Worm (Caenorhabditis elegans): ENCODE results near the gene pqn-18.
A peak's percentile ranks its signal among the peaks of the same experiment; 100 is the strongest.

pqn-18 gene

ce11 chrX:12872022-12872888 is 35.4 kb upstream of the pqn-18 start (continued):
- peak; percentile 63 for TF ChIP-seq fos-1 (tag; optimal IDR thresholded peaks at IDR 0.05)
- TF ChIP-seq egl-27 (tag; optimal IDR thresholded peaks at IDR 0.05), result peak; percentile 39 to 88
- no peak for TF ChIP-seq ceh-8 (GFP tag; optimal IDR thresholded peaks at IDR 0.05)
- TF ChIP-seq snpc-4 (tag; optimal IDR thresholded peaks at IDR 0.05), result peak; percentile 3
- TF ChIP-seq fkh-10 (GFP tag; optimal IDR thresholded peaks at IDR 0.05), result no peak
- TF ChIP-seq elt-3 (tag; optimal IDR thresholded peaks at IDR 0.05), result peak; percentile 20 to 91 (median 83)
- no peak for TF ChIP-seq isw-1 (GFP tag; IDR thresholded peaks at IDR 0.05)
- peak; percentile 95 for TF ChIP-seq nhr-90 (tag; optimal IDR thresholded peaks at IDR 0.05; ENCODE audit: poor library complexity)
- TF ChIP-seq xbp-1 (tag; optimal IDR thresholded peaks at IDR 0.05), result peak; percentile 77
- TF ChIP-seq nhr-11 (tag; optimal IDR thresholded peaks at IDR 0.05), result peak; percentile 58
- no peak for TF ChIP-seq unc-62 (GFP tag; optimal IDR thresholded peaks at IDR 0.05)
- TF ChIP-seq C34B4.2 (tag; optimal IDR thresholded peaks at IDR 0.05), result no peak
- no peak for TF ChIP-seq dsc-1 (tag; optimal IDR thresholded peaks at IDR 0.05)
- peak; percentile 96 for TF ChIP-seq nhr-85 (tag)
- TF ChIP-seq nhr-77 (tag; optimal IDR thresholded peaks at IDR 0.05), result peak; percentile 74
- TF ChIP-seq unc-86 (tag; optimal IDR thresholded peaks at IDR 0.05), result no peak
- peak; percentile 97 for TF ChIP-seq nhr-20 (tag; optimal IDR thresholded peaks at IDR 0.05)
- TF ChIP-seq egl-13 (tag; optimal IDR thresholded peaks at IDR 0.05), result peak; percentile 66
- TF ChIP-seq grh-1 (GFP tag; IDR thresholded peaks at IDR 0.05), result peak; percentile 70
- peak; percentile 98 for TF ChIP-seq nhr-71 (tag; optimal IDR thresholded peaks at IDR 0.05)
- peak; percentile 63 for TF ChIP-seq blmp-1 (tag; optimal IDR thresholded peaks at IDR 0.05)
- TF ChIP-seq skn-1 (tag; optimal IDR thresholded peaks at IDR 0.05), result peak; percentile 63
- TF ChIP-seq sup-37 (GFP tag; optimal IDR thresholded peaks at IDR 0.05), result peak; percentile 40
- no peak for TF ChIP-seq fkh-4 (tag; optimal IDR thresholded peaks at IDR 0.05; ENCODE audit: borderline replicate concordance)
- no peak for TF ChIP-seq nhr-28 (tag; optimal IDR thresholded peaks at IDR 0.05)
- TF ChIP-seq lir-3 (tag; optimal IDR thresholded peaks at IDR 0.05; ENCODE audit: poor library complexity), result peak; percentile 54
- TF ChIP-seq lsy-2 (tag; optimal IDR thresholded peaks at IDR 0.05), result peak; percentile 69 to 80
- peak; percentile 100 for TF ChIP-seq elt-2 (tag; optimal IDR thresholded peaks at IDR 0.05)
- peak; percentile 87 for TF ChIP-seq snu-23 (GFP tag; optimal IDR thresholded peaks at IDR 0.05)
- TF ChIP-seq lin-13 (GFP tag; optimal IDR thresholded peaks at IDR 0.05), result peak; percentile 41
- no peak for TF ChIP-seq unc-30 (tag; optimal IDR thresholded peaks at IDR 0.05)
- no peak for TF ChIP-seq lin-15B (tag; optimal IDR thresholded peaks at IDR 0.05)
- peak; percentile 32 to 42 for TF ChIP-seq efl-1 (optimal IDR thresholded peaks at IDR 0.05)
- peak; percentile 1 to 93 for TF ChIP-seq efl-1 (GFP tag; optimal IDR thresholded peaks at IDR 0.05 in 1 of 2)

- peak; percentile 15 for TF ChIP-seq nhr-77 (tag; optimal IDR thresholded peaks at IDR 0.05)
- TF ChIP-seq zip-4 (GFP tag; optimal IDR thresholded peaks at IDR 0.05), result no peak
- TF ChIP-seq aha-1 (tag; optimal IDR thresholded peaks at IDR 0.05), result no peak
- peak; percentile 32 for TF ChIP-seq swsn-7 (tag; optimal IDR thresholded peaks at IDR 0.05)
- no peak for TF ChIP-seq nhr-12 (tag; optimal IDR thresholded peaks at IDR 0.05)
- no peak for TF ChIP-seq skn-1 (tag; optimal IDR thresholded peaks at IDR 0.05)
- no peak for TF ChIP-seq C34B4.2 (tag; optimal IDR thresholded peaks at IDR 0.05)
- TF ChIP-seq nhr-20 (tag; optimal IDR thresholded peaks at IDR 0.05), result peak; percentile 58
- no peak for TF ChIP-seq fkh-4 (tag; optimal IDR thresholded peaks at IDR 0.05; ENCODE audit: borderline replicate concordance)
- TF ChIP-seq egl-13 (tag; optimal IDR thresholded peaks at IDR 0.05), result no peak
- peak; percentile 44 to 49 for TF ChIP-seq lsy-2 (tag; optimal IDR thresholded peaks at IDR 0.05)
- no peak for TF ChIP-seq mab-9 (GFP tag; IDR thresholded peaks at IDR 0.05)
- no peak for TF ChIP-seq lin-35 (GFP tag; optimal IDR thresholded peaks at IDR 0.05)
- no peak for TF ChIP-seq nhr-84 (tag; optimal IDR thresholded peaks at IDR 0.05)
- TF ChIP-seq mef-2 (tag; optimal IDR thresholded peaks at IDR 0.05), result no peak
- TF ChIP-seq dpl-1 (GFP tag; optimal IDR thresholded peaks at IDR 0.05), result no peak
- no peak for TF ChIP-seq sup-37 (GFP tag; optimal IDR thresholded peaks at IDR 0.05)
- no peak for TF ChIP-seq fos-1 (tag; optimal IDR thresholded peaks at IDR 0.05)
- peak; percentile 44 for TF ChIP-seq lin-39 (tag; optimal IDR thresholded peaks at IDR 0.05)
- no peak for TF ChIP-seq ceh-88 (GFP tag; IDR thresholded peaks at IDR 0.05)
- no peak for TF ChIP-seq fkh-8 (tag; optimal IDR thresholded peaks at IDR 0.05)
- no peak for TF ChIP-seq nhr-76 (tag; optimal IDR thresholded peaks at IDR 0.05)
- peak; percentile 47 for TF ChIP-seq snu-23 (GFP tag; optimal IDR thresholded peaks at IDR 0.05)
- no peak for TF ChIP-seq unc-62 (GFP tag; optimal IDR thresholded peaks at IDR 0.05)
- no peak for TF ChIP-seq egl-27 (tag; optimal IDR thresholded peaks at IDR 0.05)
- TF ChIP-seq nhr-85 (tag), result peak; percentile 59
- TF ChIP-seq jun-1 (tag; optimal IDR thresholded peaks at IDR 0.05), result no peak
- TF ChIP-seq nhr-71 (tag; optimal IDR thresholded peaks at IDR 0.05), result peak; percentile 93
Measured at ce11 chrX:12873688-12874364, 33.8 kb upstream of the pqn-18 start.
